Fruit fly (Drosophila melanogaster): ENCODE data around the gene Doc2.

Gene Doc2

dm6 chr3L:8996173-8996767 lies 22.8 kb downstream of the Doc2 start (continued):
- TF ChIP-seq fkh (GFP tag; optimal IDR thresholded peaks at IDR 0.05) (no peak), CG7368 (GFP tag; optimal IDR thresholded peaks at IDR 0.05) (peak; percentile 87), Sox102F (GFP tag; optimal IDR thresholded peaks at IDR 0.05) (no peak), vri (GFP tag; optimal IDR thresholded peaks at IDR 0.05) (no peak), Hr4 (GFP tag; optimal IDR thresholded peaks at IDR 0.05) (peak; percentile 97), CG31627 (GFP tag; optimal IDR thresholded peaks at IDR 0.05) (peak; percentile 92), CG3919 (GFP tag; optimal IDR thresholded peaks at IDR 0.05) (peak; percentile 91), Met (GFP tag; optimal IDR thresholded peaks at IDR 0.05) (no peak), dsx (GFP tag; optimal IDR thresholded peaks at IDR 0.05; ENCODE audit: poor library complexity, severe bottlenecking) (no peak), CG1621 (tag; optimal IDR thresholded peaks at IDR 0.05) (peak; percentile 43), net (GFP tag; optimal IDR thresholded peaks at IDR 0.05) (peak; percentile 87), CG6854 (GFP tag; optimal IDR thresholded peaks at IDR 0.05) (no peak), CG10669 (GFP tag; optimal IDR thresholded peaks at IDR 0.05) (no peak), dac (GFP tag; optimal IDR thresholded peaks at IDR 0.05) (peak; percentile 89), Blimp-1 (GFP tag; optimal IDR thresholded peaks at IDR 0.05) (peak; percentile 59), ss (GFP tag; optimal IDR thresholded peaks at IDR 0.05) (no peak), CG6276 (GFP tag; optimal IDR thresholded peaks at IDR 0.05) (peak; percentile 91), CG11762 (GFP tag; optimal IDR thresholded peaks at IDR 0.05; ENCODE audit: insufficient read depth) (peak; percentile 74), cyc (GFP tag; optimal IDR thresholded peaks at IDR 0.05) (peak; percentile 89), CG6792 (GFP tag; optimal IDR thresholded peaks at IDR 0.05) (peak; percentile 89), svp (GFP tag) (peak; percentile 95), Hr39 (GFP tag; optimal IDR thresholded peaks at IDR 0.05) (peak; percentile 90), CG3032 (tag; optimal IDR thresholded peaks at IDR 0.05) (peak; percentile 53), CG8119 (GFP tag; IDR thresholded peaks at IDR 0.05) (peak; percentile 95)

- no peak for TF ChIP-seq Met (GFP tag; optimal IDR thresholded peaks at IDR 0.05)
Observed at dm6 chr3L:8990128-8990527, 28.9 kb downstream of the Doc2 start, which contains the start of gene CG5280. TSS of gene CG5280 (minus strand) at chr3L:8990228.

- TF ChIP-seq CG16779 (tag; optimal IDR thresholded peaks at IDR 0.05): no peak
- peak; percentile 13 for TF ChIP-seq fkh (GFP tag; optimal IDR thresholded peaks at IDR 0.05)
Observed at dm6 chr3L:8986582-8986981, 32.5 kb downstream of the Doc2 start, which contains the start of gene CG5068. TSS of gene CG5068 (plus strand) at chr3L:8986710.

dm6 chr3L:8985848-8986320 lies 33.2 kb downstream of the Doc2 start, which contains the start of gene Galk:
TSS of gene Galk (minus strand) at chr3L:8986091.
- TF ChIP-seq topi (GFP tag; optimal IDR thresholded peaks at IDR 0.05): no peak
- TF ChIP-seq svp (GFP tag): no peak
- TF ChIP-seq Met (GFP tag; optimal IDR thresholded peaks at IDR 0.05): no peak
- TF ChIP-seq OdsH (GFP tag; optimal IDR thresholded peaks at IDR 0.05): no peak
- no peak for TF ChIP-seq eg (GFP tag; IDR thresholded peaks at IDR 0.05)
- TF ChIP-seq net (GFP tag; optimal IDR thresholded peaks at IDR 0.05): no peak
- TF ChIP-seq CG31627 (GFP tag; optimal IDR thresholded peaks at IDR 0.05): no peak
- TF ChIP-seq Ets21C (GFP tag; optimal IDR thresholded peaks at IDR 0.05): no peak
- 0 out of 3 replicates have a peak, but pooled peaks have one; percentile 24 for TF ChIP-seq CG6163 (GFP tag; IDR thresholded peaks at IDR 0.05)
- TF ChIP-seq CG11294 (GFP tag; IDR thresholded peaks at IDR 0.05): 0 out of 2 replicates have a peak, but pooled peaks have one; percentile 32
- TF ChIP-seq Ets96B (tag; optimal IDR thresholded peaks at IDR 0.05): no peak
- 0 out of 2 replicates have a peak, but pooled peaks have one; percentile 14 for TF ChIP-seq CG15336 (GFP tag; IDR thresholded peaks at IDR 0.05)
- peak; percentile 78 for TF ChIP-seq fkh (GFP tag; optimal IDR thresholded peaks at IDR 0.05)

All from whole organism, prepupa.